3 fruit fly cellular contexts compared by ENCODE assay signal in genomic region chr2L:7598697-7599096, dm6.
TF ChIP-seq lines count a peak whose summit lies in the region.

No protein-coding gene starts in this region.

- TF ChIP-seq CTCF in whole organism, embryonic (GFP tag; optimal IDR thresholded peaks at IDR 0.05; lab: Kevin White, UChicago), result no peak

TF ChIP-seq in whole organism, embryonic, 481 proteins besides CTCF, POLR2A, EP300 and RAD21 (continues in another document):
- TF ChIP-seq ci (GFP tag; IDR thresholded peaks at IDR 0.05; lab: Robert Waterston, UW), result peak; percentile 51; the same call in 2 of the 3 replicates
- no peak for TF ChIP-seq Awh (GFP tag; IDR thresholded peaks at IDR 0.05; lab: Robert Waterston, UW)
- no peak for TF ChIP-seq maf-S (GFP tag; optimal IDR thresholded peaks at IDR 0.05; lab: Kevin White, UChicago)
- TF ChIP-seq aop (GFP tag; IDR thresholded peaks at IDR 0.05; lab: Robert Waterston, UW), result no peak
- no peak for TF ChIP-seq CG1603 (tag; optimal IDR thresholded peaks at IDR 0.05; lab: Kevin White, UChicago)
- no peak for TF ChIP-seq pnt (GFP tag; optimal IDR thresholded peaks at IDR 0.05; lab: Kevin White, UChicago)
- no peak for TF ChIP-seq Lpt (GFP tag; optimal IDR thresholded peaks at IDR 0.05; lab: Kevin White, UChicago)
- no peak for TF ChIP-seq pita (GFP tag; optimal IDR thresholded peaks at IDR 0.05; lab: Kevin White, UChicago)
- no peak for TF ChIP-seq CG16863 (GFP tag; optimal IDR thresholded peaks at IDR 0.05; lab: Kevin White, UChicago)
- TF ChIP-seq bigmax (GFP tag; optimal IDR thresholded peaks at IDR 0.05; lab: Kevin White, UChicago), result no peak
- 0 out of 2 replicates have a peak, but pooled peaks have one; percentile 12 for TF ChIP-seq Rx (GFP tag; IDR thresholded peaks at IDR 0.05; lab: Robert Waterston, UW)
- TF ChIP-seq Xrp1 (GFP tag; IDR thresholded peaks at IDR 0.05; lab: Robert Waterston, UW), result peak; percentile 43
- no peak for TF ChIP-seq CG12769 (tag; optimal IDR thresholded peaks at IDR 0.05; lab: Kevin White, UChicago)
- no peak for TF ChIP-seq Sry-δ (GFP tag; optimal IDR thresholded peaks at IDR 0.05; lab: Kevin White, UChicago)
- TF ChIP-seq D19A (tag; optimal IDR thresholded peaks at IDR 0.05; lab: Kevin White, UChicago), result peak; percentile 22
- TF ChIP-seq CG12071 (GFP tag; optimal IDR thresholded peaks at IDR 0.05; lab: Kevin White, UChicago), result no peak
- TF ChIP-seq HLH3B (GFP tag; IDR thresholded peaks at IDR 0.05; lab: Robert Waterston, UW), result no peak
- TF ChIP-seq toy (GFP tag; IDR thresholded peaks at IDR 0.05; lab: Robert Waterston, UW), result no peak
- TF ChIP-seq wdn (GFP tag; IDR thresholded peaks at IDR 0.05; lab: Robert Waterston, UW), result no peak
- TF ChIP-seq CG8290 (GFP tag; optimal IDR thresholded peaks at IDR 0.05; lab: Kevin White, UChicago), result no peak
- TF ChIP-seq CG8290 (tag; optimal IDR thresholded peaks at IDR 0.05; lab: Kevin White, UChicago), result no peak
- 0 out of 3 replicates have a peak, but pooled peaks have one; percentile 8 for TF ChIP-seq otp (GFP tag; IDR thresholded peaks at IDR 0.05; lab: Robert Waterston, UW)
- no peak for TF ChIP-seq CG7987 (GFP tag; optimal IDR thresholded peaks at IDR 0.05; lab: Kevin White, UChicago)
- TF ChIP-seq CG15601 (tag; optimal IDR thresholded peaks at IDR 0.05; lab: Kevin White, UChicago), result no peak
- peak; percentile 1 for TF ChIP-seq nom (GFP tag; optimal IDR thresholded peaks at IDR 0.05; lab: Kevin White, UChicago)
- 0 out of 3 replicates have a peak, but pooled peaks have one; percentile 17 for TF ChIP-seq CG2199 (GFP tag; IDR thresholded peaks at IDR 0.05; lab: Robert Waterston, UW)
- TF ChIP-seq hkb (optimal IDR thresholded peaks at IDR 0.05; lab: Kevin White, UChicago), result no peak
- TF ChIP-seq hkb (GFP tag; IDR thresholded peaks at IDR 0.05; lab: Robert Waterston, UW), result 0 out of 2 replicates have a peak, but pooled peaks have one; percentile 35
- TF ChIP-seq fd64A (GFP tag; optimal IDR thresholded peaks at IDR 0.05; lab: Kevin White, UChicago), result no peak
- TF ChIP-seq so (GFP tag; IDR thresholded peaks at IDR 0.05; lab: Robert Waterston, UW), result 0 out of 3 replicates have a peak, but pooled peaks have one; percentile 27
- TF ChIP-seq dysf (GFP tag; IDR thresholded peaks at IDR 0.05; lab: Robert Waterston, UW), result no peak

TF ChIP-seq in whole organism, prepupa, 60 proteins besides CTCF, POLR2A, EP300 and RAD21 (continues in another document):
- TF ChIP-seq CG6808 (GFP tag; optimal IDR thresholded peaks at IDR 0.05; lab: Kevin White, UChicago) (peak; percentile 36), OdsH (GFP tag; optimal IDR thresholded peaks at IDR 0.05; lab: Kevin White, UChicago) (peak; percentile 42), acj6 (GFP tag; optimal IDR thresholded peaks at IDR 0.05; lab: Kevin White, UChicago) (peak; percentile 32), CG6276 (GFP tag; optimal IDR thresholded peaks at IDR 0.05; lab: Kevin White, UChicago) (peak; percentile 47), CG3032 (tag; optimal IDR thresholded peaks at IDR 0.05; lab: Kevin White, UChicago) (peak; percentile 55), CG7368 (GFP tag; optimal IDR thresholded peaks at IDR 0.05; lab: Kevin White, UChicago) (peak; percentile 26), Ets96B (tag; optimal IDR thresholded peaks at IDR 0.05; lab: Kevin White, UChicago) (peak; percentile 84), spab (GFP tag; optimal IDR thresholded peaks at IDR 0.05; lab: Kevin White, UChicago) (peak; percentile 18), Hr4 (GFP tag; optimal IDR thresholded peaks at IDR 0.05; lab: Kevin White, UChicago) (peak; percentile 42), CG11294 (GFP tag; IDR thresholded peaks at IDR 0.05; lab: Robert Waterston, UW) (peak; percentile 76), Met (GFP tag; optimal IDR thresholded peaks at IDR 0.05; lab: Kevin White, UChicago) (no peak), topi (GFP tag; optimal IDR thresholded peaks at IDR 0.05; lab: Kevin White, UChicago) (no peak), Blimp-1 (GFP tag; optimal IDR thresholded peaks at IDR 0.05; lab: Kevin White, UChicago) (no peak), Eip78C (GFP tag; lab: Kevin White, UChicago) (peak; percentile 59), vri (GFP tag; optimal IDR thresholded peaks at IDR 0.05; lab: Kevin White, UChicago) (no peak), Gug (GFP tag; IDR thresholded peaks at IDR 0.05; lab: Robert Waterston, UW) (peak; percentile 91), svp (GFP tag; lab: Kevin White, UChicago) (peak; percentile 23), CG9139 (GFP tag; optimal IDR thresholded peaks at IDR 0.05; lab: Kevin White, UChicago) (no peak), Sox102F (GFP tag; optimal IDR thresholded peaks at IDR 0.05; lab: Kevin White, UChicago) (no peak), ss (GFP tag; optimal IDR thresholded peaks at IDR 0.05; lab: Kevin White, UChicago) (peak in 1 of 2 experiments; percentile 2), CG10669 (GFP tag; optimal IDR thresholded peaks at IDR 0.05; lab: Kevin White, UChicago) (peak; percentile 39), Smox (GFP tag; optimal IDR thresholded peaks at IDR 0.05; lab: Kevin White, UChicago) (no peak), esn (GFP tag; optimal IDR thresholded peaks at IDR 0.05; lab: Kevin White, UChicago) (no peak), CG10631 (GFP tag; optimal IDR thresholded peaks at IDR 0.05; lab: Kevin White, UChicago) (peak; percentile 60), CG6163 (GFP tag; IDR thresholded peaks at IDR 0.05; lab: Robert Waterston, UW) (peak; percentile 88), CG11762 (GFP tag; optimal IDR thresholded peaks at IDR 0.05; lab: Kevin White, UChicago; ENCODE audit: insufficient read depth) (peak; percentile 20), Lpt (GFP tag; optimal IDR thresholded peaks at IDR 0.05; lab: Kevin White, UChicago) (no peak), Sox15 (GFP tag; optimal IDR thresholded peaks at IDR 0.05; lab: Kevin White, UChicago) (no peak), CG6854 (GFP tag; optimal IDR thresholded peaks at IDR 0.05; lab: Kevin White, UChicago) (no peak), CG8119 (GFP tag; IDR thresholded peaks at IDR 0.05; lab: Robert Waterston, UW) (peak; percentile 90), Eip93F (GFP tag; optimal IDR thresholded peaks at IDR 0.05; lab: Kevin White, UChicago) (no peak), cyc (GFP tag; optimal IDR thresholded peaks at IDR 0.05; lab: Kevin White, UChicago) (no peak), CG15336 (GFP tag; IDR thresholded peaks at IDR 0.05; lab: Robert Waterston, UW) (peak; percentile 88)

TF ChIP-seq in whole organism, pupa, 21 proteins besides CTCF, POLR2A, EP300 and RAD21:
- peak; percentile 49 for TF ChIP-seq CG8159 (tag; optimal IDR thresholded peaks at IDR 0.05; lab: Kevin White, UChicago)
- peak; percentile 36 for TF ChIP-seq CG17806 (tag; optimal IDR thresholded peaks at IDR 0.05; lab: Kevin White, UChicago)
- peak; percentile 32 for TF ChIP-seq CG9948 (tag; optimal IDR thresholded peaks at IDR 0.05; lab: Kevin White, UChicago)
- TF ChIP-seq Ets98B (GFP tag; IDR thresholded peaks at IDR 0.05; lab: Robert Waterston, UW), result peak; percentile 92
- peak; percentile 57 for TF ChIP-seq CG15710 (tag; optimal IDR thresholded peaks at IDR 0.05; lab: Kevin White, UChicago)
- peak; percentile 74 for TF ChIP-seq CG10348 (GFP tag; IDR thresholded peaks at IDR 0.05; lab: Robert Waterston, UW)
- peak; percentile 51; the same call in 1 of the 2 replicates for TF ChIP-seq CG12605 (GFP tag; IDR thresholded peaks at IDR 0.05; lab: Robert Waterston, UW)
- TF ChIP-seq CG32121 (GFP tag; IDR thresholded peaks at IDR 0.05; lab: Robert Waterston, UW), result peak; percentile 82
- no peak for TF ChIP-seq CG13204 (GFP tag; optimal IDR thresholded peaks at IDR 0.05; lab: Kevin White, UChicago)
- TF ChIP-seq Snoo (tag; optimal IDR thresholded peaks at IDR 0.05; lab: Kevin White, UChicago), result no peak
- no peak for TF ChIP-seq gl (tag; optimal IDR thresholded peaks at IDR 0.05; lab: Kevin White, UChicago)
- peak; percentile 18 for TF ChIP-seq CG34367 (tag; optimal IDR thresholded peaks at IDR 0.05; lab: Kevin White, UChicago)
- TF ChIP-seq rn (GFP tag; IDR thresholded peaks at IDR 0.05; lab: Robert Waterston, UW), result peak; percentile 79
- peak; percentile 45 for TF ChIP-seq CG8301 (tag; optimal IDR thresholded peaks at IDR 0.05; lab: Kevin White, UChicago)
- peak; percentile 61 for TF ChIP-seq CG14655 (GFP tag; optimal IDR thresholded peaks at IDR 0.05; lab: Kevin White, UChicago)
- TF ChIP-seq fd96Ca (GFP tag; IDR thresholded peaks at IDR 0.05; lab: Robert Waterston, UW), result peak; percentile 94
- TF ChIP-seq EcR (GFP tag; optimal IDR thresholded peaks at IDR 0.05; lab: Kevin White, UChicago), result no peak
- peak; percentile 88 for TF ChIP-seq CG4496 (GFP tag; IDR thresholded peaks at IDR 0.05; lab: Robert Waterston, UW)
- peak; percentile 15 for TF ChIP-seq Pif1A (GFP tag; optimal IDR thresholded peaks at IDR 0.05; lab: Kevin White, UChicago)
- TF ChIP-seq D1 (tag; optimal IDR thresholded peaks at IDR 0.05; lab: Kevin White, UChicago), result no peak
- peak; percentile 24 for TF ChIP-seq Pif1B (GFP tag; optimal IDR thresholded peaks at IDR 0.05; lab: Kevin White, UChicago)

Comparison
In these comparisons a context has a peak if more than half of its experiments do, and no peak if none do; other contexts are left out.
1. Of the 7 proteins assayed by ChIP-seq in both whole organism, embryonic and whole organism, prepupa: peak only in whole organism, embryonic: none; only in whole organism, prepupa: Gug; in both: none; in neither: 6.